Fruit fly (Drosophila melanogaster) whole organism, embryonic: Measurements from ENCODE around the gene v.

ENCODE experiments used
- CG10147 ChIP-seq: fragments of 200-800 bp; sonication (Bioruptor generic); optimal IDR thresholded peaks from 2 replicates; lab custom pipeline; 2019; ENCODE audit warnings: missing biosample characterization, mild to moderate bottlenecking, missing genetic modification characterization, moderate library complexity
- CG10267 ChIP-seq: fragments of 200-800 bp; sonication (Bioruptor generic); optimal IDR thresholded peaks from 2 replicates; lab custom pipeline; 2018; ENCODE audit warnings: missing biosample characterization, mild to moderate bottlenecking, missing genetic modification characterization, moderate library complexity
- CG10959 ChIP-seq: fragments of 200-800 bp; sonication (Bioruptor generic); IDR thresholded peaks from 2 replicates; pipeline ENCODE4 v1.3.6; 2022; ENCODE audit warnings: missing biosample characterization, missing genetic modification characterization
- CG10979 ChIP-seq: fragments of 200-800 bp; sonication (Bioruptor generic); optimal IDR thresholded peaks from 2 replicates; lab custom pipeline; 2018; ENCODE audit warnings: missing biosample characterization, mild to moderate bottlenecking, missing genetic modification characterization, moderate library complexity
- CG12219 ChIP-seq: fragments of 200-800 bp; sonication (Bioruptor generic); optimal IDR thresholded peaks from 3 replicates; lab custom pipeline; 2018; ENCODE audit warnings: missing biosample characterization, mild to moderate bottlenecking, missing genetic modification characterization
- CG14050 ChIP-seq: fragments of 200-800 bp; sonication (Bioruptor generic); IDR thresholded peaks from 3 replicates; pipeline ENCODE4 v1.3.6; 2022; ENCODE audit warnings: missing biosample characterization, missing genetic modification characterization
- CG14441 ChIP-seq: fragments of 200-800 bp; sonication (Bioruptor generic); IDR thresholded peaks from 2 replicates; pipeline ENCODE4 v1.3.6; 2022; ENCODE audit warnings: missing biosample characterization, missing genetic modification characterization
- CG15601 ChIP-seq: fragments of 200-800 bp; sonication (Bioruptor generic); optimal IDR thresholded peaks from 3 replicates; lab custom pipeline; 2019; ENCODE audit warnings: missing biosample characterization, mild to moderate bottlenecking, missing genetic modification characterization, moderate library complexity
- CG17186 ChIP-seq: fragments of 200-800 bp; sonication (Bioruptor generic); optimal IDR thresholded peaks from 3 replicates; lab custom pipeline; 2017; ENCODE audit warnings: missing biosample characterization, missing genetic modification reagents, missing genetic modification characterization
- CG1792 ChIP-seq: fragments of 200-800 bp; sonication (Bioruptor generic); optimal IDR thresholded peaks from 2 replicates; lab custom pipeline; 2016; ENCODE audit warnings: missing biosample characterization, missing genetic modification characterization
- CG2202 ChIP-seq: fragments of 200-800 bp; sonication (Bioruptor generic); optimal IDR thresholded peaks from 2 replicates; lab custom pipeline; 2018; ENCODE audit warnings: missing biosample characterization, mild to moderate bottlenecking, missing genetic modification characterization
- CG2875 ChIP-seq: fragments of 200-800 bp; sonication (Bioruptor generic); optimal IDR thresholded peaks from 2 replicates; lab custom pipeline; 2017; ENCODE audit warnings: missing biosample characterization, mild to moderate bottlenecking, missing genetic modification characterization, missing genetic modification reagents
- CG31224 ChIP-seq: fragments of 200-800 bp; sonication (Bioruptor generic); IDR thresholded peaks from 2 replicates; pipeline ENCODE4 v1.3.6; 2022; ENCODE audit warnings: missing biosample characterization, missing genetic modification characterization
- CG34422 ChIP-seq: fragments of 200-800 bp; sonication (Bioruptor generic); IDR thresholded peaks from 3 replicates; pipeline ENCODE4 v1.3.6; 2022; ENCODE audit warnings: missing biosample characterization, missing genetic modification characterization
- CG4424 ChIP-seq: fragments of 200-800 bp; sonication (Bioruptor generic); optimal IDR thresholded peaks from 3 replicates; lab custom pipeline; 2016; ENCODE audit warnings: missing biosample characterization, missing genetic modification characterization
- CG7839 ChIP-seq: fragments of 200-800 bp; sonication (Bioruptor generic); optimal IDR thresholded peaks from 3 replicates; lab custom pipeline; 2018; ENCODE audit warnings: missing biosample characterization, mild to moderate bottlenecking, missing genetic modification characterization, moderate library complexity
- Dip3 ChIP-seq: fragments of 200-800 bp; sonication (Bioruptor generic); optimal IDR thresholded peaks from 3 replicates; lab custom pipeline; 2016; ENCODE audit warnings: missing biosample characterization, missing genetic modification characterization
- E2f2 ChIP-seq: fragments of 200-800 bp; sonication (Bioruptor generic); IDR thresholded peaks from 2 replicates; pipeline ENCODE4 v1.3.6; 2022; ENCODE audit warnings: missing biosample characterization, missing genetic modification characterization
- Elba2 ChIP-seq: fragments of 200-800 bp; sonication (Bioruptor generic); optimal IDR thresholded peaks from 3 replicates; lab custom pipeline; 2016; ENCODE audit warnings: missing biosample characterization, missing genetic modification characterization
- H2.0 ChIP-seq: fragments of 200-800 bp; sonication (Bioruptor generic); IDR thresholded peaks from 2 replicates; pipeline ENCODE4 v1.3.6; 2022; ENCODE audit warnings: missing biosample characterization, missing genetic modification characterization
- HLH4C ChIP-seq: fragments of 200-800 bp; sonication (Bioruptor generic); IDR thresholded peaks from 3 replicates; pipeline ENCODE4 v1.3.6; 2022; ENCODE audit warnings: missing biosample characterization, missing genetic modification characterization; ENCODE audit not compliant: partially characterized antibody
- Hand ChIP-seq: fragments of 200-800 bp; sonication (Bioruptor generic); optimal IDR thresholded peaks from 2 replicates; lab custom pipeline; 2017; ENCODE audit warnings: mild to moderate bottlenecking, missing biosample characterization, missing genetic modification reagents, missing genetic modification characterization
- Hr3 ChIP-seq: fragments of 200-800 bp; sonication (Bioruptor generic); optimal IDR thresholded peaks from 3 replicates; lab custom pipeline; 2016; ENCODE audit warnings: missing biosample characterization, missing genetic modification characterization
- Hsf ChIP-seq: fragments of 200-800 bp; sonication (Bioruptor generic); optimal IDR thresholded peaks from 3 replicates; lab custom pipeline; 2016; ENCODE audit warnings: missing biosample characterization, missing genetic modification characterization
- Kr ChIP-seq: fragments of 200-800 bp; sonication (Bioruptor generic); optimal IDR thresholded peaks from 2 replicates; lab custom pipeline; 2017; ENCODE audit warnings: missing biosample characterization, mild to moderate bottlenecking, missing genetic modification characterization
- Mad ChIP-seq: fragments of 200-800 bp; sonication (Bioruptor generic); optimal IDR thresholded peaks from 2 replicates; lab custom pipeline; 2016; ENCODE audit warnings: missing biosample characterization, missing genetic modification characterization
- Neu2 ChIP-seq: fragments of 200-800 bp; sonication (Bioruptor generic); optimal IDR thresholded peaks from 3 replicates; lab custom pipeline; 2016; ENCODE audit warnings: missing biosample characterization, missing genetic modification characterization, borderline replicate concordance
- Nf-YA ChIP-seq: fragments of 200-800 bp; sonication (Bioruptor generic); IDR thresholded peaks from 2 replicates; pipeline ENCODE4 v1.3.6; 2022; ENCODE audit warnings: missing biosample characterization, missing genetic modification characterization
- Scr ChIP-seq: fragments of 200-800 bp; sonication (Bioruptor generic); IDR thresholded peaks from 2 replicates; pipeline ENCODE4 v1.3.6; 2022; ENCODE audit warnings: missing biosample characterization, missing genetic modification characterization; ENCODE audit not compliant: partially characterized antibody
- Sry-β ChIP-seq: fragments of 200-800 bp; sonication (Bioruptor generic); optimal IDR thresholded peaks from 2 replicates; lab custom pipeline; 2018; ENCODE audit warnings: missing biosample characterization, mild to moderate bottlenecking, missing genetic modification characterization, moderate library complexity
- Xrp1 ChIP-seq: fragments of 200-800 bp; sonication (Bioruptor generic); IDR thresholded peaks from 2 replicates; pipeline ENCODE4 v1.3.6; 2022; ENCODE audit warnings: missing biosample characterization, missing genetic modification characterization
- bcd ChIP-seq: fragments of 200-800 bp; sonication (Bioruptor generic); optimal IDR thresholded peaks from 2 replicates; lab custom pipeline; 2017; ENCODE audit warnings: missing biosample characterization, mild to moderate bottlenecking, missing genetic modification characterization
- bsh ChIP-seq, 2 experiments: fragments of 200-800 bp; sonication (Bioruptor generic); optimal IDR thresholded peaks; 2 replicates each; lab custom pipeline; 2017 to 2018; ENCODE audit warnings: mild to moderate bottlenecking in 2 of 2, missing biosample characterization in 2 of 2, missing genetic modification characterization in 2 of 2, moderate library complexity in 1 of 2
- chinmo ChIP-seq: fragments of 200-800 bp; sonication (Bioruptor generic); IDR thresholded peaks from 4 replicates; pipeline ENCODE4 v1.3.6; 2022; ENCODE audit warnings: missing biosample characterization, missing genetic modification characterization; ENCODE audit not compliant: partially characterized antibody
- dmrt99B ChIP-seq: fragments of 200-800 bp; sonication (Bioruptor generic); optimal IDR thresholded peaks from 2 replicates; lab custom pipeline; 2018; ENCODE audit warnings: missing biosample characterization, mild to moderate bottlenecking, missing genetic modification characterization, moderate library complexity
- dpn ChIP-seq, 2 experiments: fragments of 200-800 bp; sonication (Bioruptor generic); optimal IDR thresholded peaks; 3 replicates each; lab custom pipeline; 2016; ENCODE audit warnings: missing biosample characterization in 2 of 2, missing genetic modification characterization in 2 of 2
- hth ChIP-seq: fragments of >200 bp; optimal IDR thresholded peaks from 2 replicates; lab custom pipeline; 2017; ENCODE audit warnings: inconsistent platforms
- nerfin-1 ChIP-seq: fragments of 200-800 bp; sonication (Bioruptor generic); optimal IDR thresholded peaks from 3 replicates; lab custom pipeline; 2019; ENCODE audit warnings: missing biosample characterization, mild to moderate bottlenecking, missing genetic modification characterization, moderate library complexity
- odd ChIP-seq: fragments of 200-800 bp; sonication (Bioruptor generic); optimal IDR thresholded peaks from 2 replicates; lab custom pipeline; 2017; ENCODE audit warnings: missing biosample characterization, mild to moderate bottlenecking, missing genetic modification characterization
- onecut ChIP-seq: fragments of 200-800 bp; sonication (Bioruptor generic); IDR thresholded peaks from 2 replicates; pipeline ENCODE4 v1.3.6; 2022; ENCODE audit warnings: missing biosample characterization, missing genetic modification characterization
- peb ChIP-seq: fragments of 200-800 bp; sonication (Bioruptor generic); IDR thresholded peaks from 2 replicates; pipeline ENCODE4 v1.3.6; 2022; ENCODE audit warnings: missing biosample characterization, missing genetic modification characterization
- sd ChIP-seq: fragments of 200-800 bp; sonication (Bioruptor generic); optimal IDR thresholded peaks from 3 replicates; lab custom pipeline; 2018; ENCODE audit warnings: missing biosample characterization, mild to moderate bottlenecking, missing genetic modification characterization, moderate library complexity
- so ChIP-seq: fragments of 200-800 bp; sonication (Bioruptor generic); IDR thresholded peaks from 3 replicates; pipeline ENCODE4 v1.3.6; 2022; ENCODE audit warnings: missing biosample characterization, missing genetic modification characterization
- trem ChIP-seq: fragments of 200-800 bp; optimal IDR thresholded peaks from 3 replicates; lab custom pipeline; 2019; ENCODE audit warnings: missing biosample characterization, mild to moderate bottlenecking, missing genetic modification characterization, moderate library complexity
- twi ChIP-seq: fragments of 200-800 bp; optimal IDR thresholded peaks from 2 replicates; lab custom pipeline; 2019; ENCODE audit warnings: missing biosample characterization, mild to moderate bottlenecking, missing genetic modification characterization, moderate library complexity
- unc-4 ChIP-seq: fragments of 200-800 bp; sonication (Bioruptor generic); IDR thresholded peaks from 2 replicates; pipeline ENCODE4 v1.3.6; 2022; ENCODE audit warnings: missing biosample characterization, missing genetic modification characterization; ENCODE audit not compliant: partially characterized antibody
- z ChIP-seq: fragments of 200-800 bp; sonication (Bioruptor generic); IDR thresholded peaks from 3 replicates; pipeline ENCODE4 v1.3.6; 2022; ENCODE audit warnings: missing biosample characterization, missing genetic modification characterization
- zf30C ChIP-seq: fragments of 200-800 bp; sonication (Bioruptor generic); optimal IDR thresholded peaks from 3 replicates; lab custom pipeline; 2018; ENCODE audit warnings: missing biosample characterization, mild to moderate bottlenecking, missing genetic modification characterization

Gene v

dm6 chrX:10966978-10967731, 43.4 kb downstream of the v start, which contains the start of gene C901 (continued):
- TF ChIP-seq Neu2 (GFP tag; lab: Kevin White, UChicago) (no peak), CG17186 (GFP tag; lab: Kevin White, UChicago) (no peak), CG15601 (peak; percentile 84), bcd (GFP tag; lab: Kevin White, UChicago) (peak; percentile 47), CG2875 (peak; percentile 42), H2.0 (peak; percentile 54; the same call in 1 of the 2 replicates), Xrp1 (GFP tag; lab: Robert Waterston, UW) (peak; percentile 75), CG31224 (0 out of 2 replicates have a peak, but pooled peaks have one; percentile 27), bsh (GFP tag; optimal IDR thresholded peaks at IDR 0.05; lab: Kevin White, UChicago) (peak in 1 of 2 experiments; percentile 87), CG14441 (GFP tag; lab: Robert Waterston, UW) (peak; percentile 49; the same call in 1 of the 2 replicates), CG14050 (GFP tag; lab: Robert Waterston, UW) (peak; percentile 44; the same call in 2 of the 3 replicates), CG4424 (GFP tag; lab: Kevin White, UChicago) (peak; percentile 73), Hand (no peak), nerfin-1 (peak; percentile 76), CG34422 (GFP tag; lab: Robert Waterston, UW) (0 out of 3 replicates have a peak, but pooled peaks have one; percentile 27), unc-4 (GFP tag; lab: Robert Waterston, UW) (no peak), CG2202 (tag; lab: Kevin White, UChicago) (peak; percentile 49), CG1792 (GFP tag; lab: Kevin White, UChicago) (no peak), CG10959 (GFP tag; lab: Robert Waterston, UW) (no peak), z (GFP tag; lab: Robert Waterston, UW) (no peak), Hr3 (GFP tag; lab: Kevin White, UChicago) (peak; percentile 56), Sry-β (GFP tag; lab: Kevin White, UChicago) (no peak), twi (tag; lab: Kevin White, UChicago) (peak; percentile 60), chinmo (GFP tag; lab: Robert Waterston, UW) (no peak), dpn (GFP tag; optimal IDR thresholded peaks at IDR 0.05; lab: Kevin White, UChicago) (peak in 1 of 2 experiments; percentile 63), Hsf (peak; percentile 5), so (GFP tag; lab: Robert Waterston, UW) (peak; percentile 63; the same call in 1 of the 3 replicates), CG10267 (tag; lab: Kevin White, UChicago) (peak; percentile 72), Elba2 (GFP tag; lab: Kevin White, UChicago) (no peak), CG12219 (GFP tag; lab: Kevin White, UChicago) (peak; percentile 27), onecut (GFP tag; lab: Robert Waterston, UW) (peak; percentile 60), dmrt99B (peak; percentile 87), zf30C (no peak), Dip3 (GFP tag; lab: Kevin White, UChicago) (no peak), E2f2 (GFP tag; lab: Robert Waterston, UW) (peak; percentile 38), HLH4C (GFP tag; lab: Robert Waterston, UW) (no peak), Kr (GFP tag; lab: Kevin White, UChicago) (no peak), odd (GFP tag; lab: Kevin White, UChicago) (peak; percentile 43), CG7839 (tag; lab: Kevin White, UChicago) (peak; percentile 83), sd (peak; percentile 21), Nf-YA (GFP tag; lab: Robert Waterston, UW) (peak; percentile 22; the same call in 1 of the 2 replicates), CG10979 (peak; percentile 89), Mad (GFP tag; lab: Kevin White, UChicago) (no peak), hth (lab: Kevin White, UChicago) (no peak), CG10147 (GFP tag; lab: Kevin White, UChicago) (peak; percentile 27), Scr (GFP tag; lab: Robert Waterston, UW) (no peak), trem (peak; percentile 76), peb (GFP tag; lab: Robert Waterston, UW) (peak; percentile 30; the same call in 1 of the 2 replicates)
